Worm (Caenorhabditis elegans): ENCODE measurements around the gene scrm-8.
"Not testable (repeated sequence)": the region's sequence is repeated elsewhere in the genome, so short reads cannot be mapped to it uniquely, and the experiment has no call there.

The scrm-8 gene

DNA sequence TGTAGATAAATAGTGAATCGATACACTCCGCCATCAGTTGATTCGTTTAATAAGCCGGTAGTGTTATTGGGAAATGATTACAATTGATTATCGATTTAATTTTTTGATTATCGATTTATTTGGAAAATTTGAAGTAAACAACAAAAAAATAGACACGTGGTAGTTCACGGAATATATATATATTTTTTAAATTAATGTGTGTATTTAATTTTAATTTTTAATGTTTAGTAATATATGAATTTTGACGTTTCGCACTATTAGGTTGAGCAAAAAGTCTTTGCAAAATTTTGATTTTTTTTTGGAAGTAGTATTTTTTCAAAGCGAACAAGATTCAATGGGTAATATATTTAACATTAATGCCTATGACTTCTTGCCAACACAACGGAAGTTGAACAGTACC lies 21.5 kb upstream of the scrm-8 start, which contains the start of gene F49F1.12:
Gene F49F1.12, minus strand, starts transcription at position 101 of the 400 bp plus-strand sequence.
- not testable (repeated sequence) for TF ChIP-seq nhr-237, skn-1, elt-1 (tag; optimal IDR thresholded peaks at IDR 0.05)

DNA sequence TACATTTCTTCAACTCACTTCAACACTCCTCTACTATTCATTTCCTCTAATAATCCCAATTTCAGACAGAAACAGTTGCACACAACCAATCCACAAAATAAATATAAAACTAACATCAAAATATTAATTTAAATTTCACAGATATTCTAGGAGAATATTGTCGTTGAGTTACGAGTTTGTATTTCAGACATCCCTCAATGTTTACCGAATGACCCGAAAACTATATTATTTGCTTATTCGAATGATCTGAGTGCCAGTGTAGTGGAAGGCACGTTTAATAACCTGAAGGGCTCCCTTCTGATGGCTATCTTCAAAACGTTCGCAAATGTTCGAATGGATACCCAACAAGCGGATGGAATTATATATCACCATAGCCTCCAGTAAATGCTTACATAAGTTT lies 19.7 kb upstream of the scrm-8 start, which contains the start of gene R07C12.3:
Gene R07C12.3, plus strand, starts transcription at position 301 of the 400 bp plus-strand sequence.
- TF ChIP-seq nhr-129 (tag; optimal IDR thresholded peaks at IDR 0.05): no peak

DNA sequence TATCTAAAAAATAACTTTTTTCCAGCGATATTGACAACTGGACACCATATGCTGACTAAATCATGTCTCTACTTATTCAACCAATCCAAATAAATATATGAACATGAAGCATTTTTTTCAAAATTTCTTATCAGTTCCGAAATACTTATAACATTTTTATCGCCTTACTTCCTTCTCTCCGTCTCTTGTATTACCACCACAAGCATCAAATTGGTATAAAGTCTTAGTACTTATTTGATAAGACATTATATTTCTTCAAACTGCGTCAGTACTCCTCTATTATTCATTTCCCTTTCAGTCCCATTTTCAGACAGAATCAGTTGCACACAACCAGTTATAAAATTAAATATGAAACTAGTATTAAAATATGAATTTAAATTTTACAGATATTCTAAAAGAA lies 16.6 kb upstream of the scrm-8 start:
- TF ChIP-seq ZK546.5 (tag; optimal IDR thresholded peaks at IDR 0.05) (no peak), fos-1 (tag; optimal IDR thresholded peaks at IDR 0.05) (peak; percentile 91)

DNA sequence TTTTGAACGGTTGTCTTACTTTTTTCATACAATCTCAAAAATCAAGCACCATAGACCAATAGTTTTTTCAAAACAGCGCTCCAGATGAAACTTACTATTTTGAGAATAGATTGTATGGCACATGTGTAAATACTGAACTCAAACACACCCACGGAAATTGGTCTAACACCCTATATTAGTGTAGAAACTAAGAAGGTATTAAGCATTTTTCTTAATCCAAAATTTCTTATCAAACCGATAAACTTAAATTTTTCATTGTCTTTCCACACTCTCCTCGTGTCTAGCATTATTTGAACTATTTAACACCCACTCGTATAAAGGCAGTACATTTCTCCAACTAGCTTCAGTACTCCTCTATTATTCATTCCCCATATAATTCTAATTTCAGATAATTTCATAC lies 14.4 kb upstream of the scrm-8 start:
- TF ChIP-seq nhr-10 (tag; optimal IDR thresholded peaks at IDR 0.05): no peak
- TF ChIP-seq fos-1 (tag; optimal IDR thresholded peaks at IDR 0.05): peak; percentile 9

DNA sequence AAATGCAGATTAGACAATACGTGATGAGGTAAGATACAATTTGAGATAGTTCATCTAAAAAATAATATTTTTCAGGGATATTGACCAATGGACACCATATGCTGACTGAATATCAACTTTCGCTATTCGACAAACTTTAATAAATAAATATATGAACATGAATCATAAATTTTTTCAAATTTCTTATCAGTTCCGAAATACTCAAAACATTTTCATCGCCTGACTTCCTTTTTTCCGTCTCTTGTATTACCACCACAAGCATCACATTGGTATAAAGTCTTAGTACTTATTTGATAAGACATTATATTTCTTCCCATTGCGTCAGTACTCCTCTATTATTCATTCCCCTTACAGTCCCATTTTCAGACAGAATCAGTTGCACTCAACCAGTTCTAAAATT lies 12.3 kb upstream of the scrm-8 start, which contains the start of the genes K08D10.10 and R07C12.1:
Gene K08D10.10, plus strand, starts transcription at position 93 of the 400 bp plus-strand sequence.
Gene R07C12.1, plus strand, starts transcription at position 314 of the 400 bp plus-strand sequence.
- TF ChIP-seq fos-1 (tag; optimal IDR thresholded peaks at IDR 0.05): peak; percentile 69
- TF ChIP-seq Y55F3AM.14 (GFP tag; optimal IDR thresholded peaks at IDR 0.05): no peak

DNA sequence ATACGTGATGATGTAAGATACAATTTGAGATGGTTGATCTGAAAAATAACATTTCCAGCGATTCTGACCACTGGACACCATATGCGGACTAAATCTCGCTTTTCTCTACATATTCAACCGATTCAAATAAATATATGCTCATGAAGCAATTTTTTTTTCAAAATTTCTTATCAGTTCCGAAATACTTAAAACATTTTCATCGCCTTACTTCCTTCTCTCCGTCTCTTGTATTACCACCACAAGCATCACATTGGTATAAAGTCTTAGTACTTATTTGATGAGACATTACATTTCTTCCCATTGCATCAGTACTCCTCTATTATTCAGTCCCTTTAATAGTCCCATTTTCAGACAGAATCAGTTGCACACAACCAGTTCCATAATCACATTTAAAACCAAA lies 9.9 kb upstream of the scrm-8 start, which contains the start of gene K08D10.14:
Gene K08D10.14, plus strand, starts transcription at position 301 of the 400 bp plus-strand sequence.
- peak; percentile 0 for TF ChIP-seq fos-1 (tag; optimal IDR thresholded peaks at IDR 0.05)
- no peak for TF ChIP-seq egl-27 (tag; optimal IDR thresholded peaks at IDR 0.05)

DNA sequence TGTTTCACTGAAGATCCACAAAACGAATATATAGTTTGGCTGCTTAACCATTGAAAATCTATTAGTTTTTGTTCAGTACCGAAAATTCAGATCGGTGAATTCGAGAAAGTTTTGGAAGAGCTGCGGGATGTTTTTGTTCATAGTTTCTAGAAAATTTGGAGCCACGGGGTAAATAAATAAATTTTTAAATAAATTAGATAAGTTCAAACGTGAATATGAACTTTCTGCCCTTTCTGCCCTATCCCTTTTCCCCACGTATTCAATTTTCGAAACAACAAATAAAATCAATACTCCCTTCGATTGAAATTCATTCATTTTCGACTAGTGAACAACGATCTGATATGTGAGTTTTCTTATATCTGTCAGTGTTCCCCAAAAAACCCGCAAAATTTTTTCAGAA lies 2.4 kb upstream of the scrm-8 start, which contains the start of gene scrm-5:
Gene scrm-5, plus strand, starts transcription at position 301 of the 400 bp plus-strand sequence.
- no peak for TF ChIP-seq alr-1 (tag; optimal IDR thresholded peaks at IDR 0.05)
- TF ChIP-seq mbf-1 (tag; optimal IDR thresholded peaks at IDR 0.05): no peak
- TF ChIP-seq mab-5 (tag; optimal IDR thresholded peaks at IDR 0.05): no peak
- TF ChIP-seq blmp-1 (tag; optimal IDR thresholded peaks at IDR 0.05; ENCODE audit: insufficient read depth): no peak
- no peak for TF ChIP-seq ceh-82 (tag; optimal IDR thresholded peaks at IDR 0.05)
- no peak for TF ChIP-seq C34F6.9 (tag; optimal IDR thresholded peaks at IDR 0.05)
- TF ChIP-seq nhr-25 (tag; optimal IDR thresholded peaks at IDR 0.05): no peak
- no peak for TF ChIP-seq lsy-2 (tag; optimal IDR thresholded peaks at IDR 0.05)
- no peak for TF ChIP-seq ztf-11 (tag; optimal IDR thresholded peaks at IDR 0.05)
- no peak for TF ChIP-seq sma-3 (GFP tag; optimal IDR thresholded peaks at IDR 0.05)
- no peak for TF ChIP-seq nhr-23 (tag; optimal IDR thresholded peaks at IDR 0.05)
- TF ChIP-seq ceh-16 (tag; optimal IDR thresholded peaks at IDR 0.05): no peak

DNA sequence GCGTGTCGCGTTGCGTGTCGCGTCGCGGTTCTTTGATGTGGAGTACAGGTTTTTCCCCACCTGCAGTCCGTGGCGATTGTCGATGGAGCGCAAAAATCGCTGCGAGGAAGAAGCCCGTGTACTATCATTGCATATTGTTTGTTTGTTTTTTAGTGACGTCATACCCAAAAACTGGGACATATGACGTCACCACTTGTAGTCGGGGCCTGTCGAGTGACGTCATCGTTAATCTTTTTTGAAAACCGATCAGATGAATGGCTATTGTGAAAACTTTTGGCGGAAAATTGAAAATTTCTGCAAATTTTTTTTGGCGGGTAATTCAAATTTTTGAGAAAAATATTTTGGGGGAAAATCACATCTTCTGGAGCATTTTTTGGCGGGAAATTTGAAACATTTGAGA lies 2.8 kb downstream of the scrm-8 start:
- no peak for TF ChIP-seq mbf-1 (tag; optimal IDR thresholded peaks at IDR 0.05)
- no peak for TF ChIP-seq nhr-237 (tag; optimal IDR thresholded peaks at IDR 0.05)
- no peak for TF ChIP-seq ZK546.5 (tag; optimal IDR thresholded peaks at IDR 0.05)
- no peak for TF ChIP-seq R02D3.7 (tag; optimal IDR thresholded peaks at IDR 0.05)
- TF ChIP-seq egl-27 (tag; optimal IDR thresholded peaks at IDR 0.05): no peak
- TF ChIP-seq elt-1 (tag; optimal IDR thresholded peaks at IDR 0.05): no peak
- no peak for TF ChIP-seq ceh-82 (tag; optimal IDR thresholded peaks at IDR 0.05)

DNA sequence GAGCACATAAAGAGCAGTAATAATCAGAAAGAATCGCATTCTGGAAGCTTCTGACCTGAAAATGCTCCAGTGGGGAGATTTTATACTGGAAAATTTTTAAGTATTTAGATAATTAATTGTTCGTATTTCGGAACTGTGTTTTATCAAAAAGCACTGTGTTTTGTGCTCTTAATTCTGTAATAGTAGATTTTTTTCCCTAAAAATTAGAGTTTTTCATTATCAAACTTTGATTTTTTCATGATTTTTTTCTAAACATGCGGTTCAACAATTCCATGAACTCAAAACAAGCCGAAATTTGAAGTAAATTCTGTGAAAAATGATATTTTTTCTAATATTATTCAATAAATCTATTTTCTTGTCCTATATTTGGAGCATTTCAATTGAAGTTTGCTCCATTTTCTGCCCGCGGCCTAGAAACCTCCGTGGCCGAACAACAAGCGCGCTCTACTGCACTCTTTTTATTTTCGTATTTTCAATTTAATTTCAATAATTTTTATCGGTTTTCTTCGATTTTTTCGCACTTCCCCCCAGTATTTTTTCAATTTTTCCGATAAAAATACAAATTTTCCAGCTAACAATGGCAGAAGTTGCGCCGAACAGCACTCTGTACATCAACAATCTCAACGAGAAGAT lies 7.2 kb downstream of the scrm-8 start, which contains the start of the genes K08D10.13 and rnp-2:
Gene K08D10.13, minus strand, starts transcription at position 51 of the 633 bp plus-strand sequence.
Gene rnp-2, plus strand, starts transcription at position 546 of the 633 bp plus-strand sequence.
- TF ChIP-seq sma-3 (GFP tag; optimal IDR thresholded peaks at IDR 0.05) (peak; percentile 46), nhr-21 (tag; optimal IDR thresholded peaks at IDR 0.05) (no peak), gmeb-1 (tag; optimal IDR thresholded peaks at IDR 0.05) (peak; percentile 60), nhr-237 (tag; optimal IDR thresholded peaks at IDR 0.05) (no peak), F13H6.1 (tag; optimal IDR thresholded peaks at IDR 0.05) (peak; percentile 40), nhr-25 (tag; optimal IDR thresholded peaks at IDR 0.05) (no peak), ztf-11 (tag; optimal IDR thresholded peaks at IDR 0.05) (no peak), C34F6.9 (tag; optimal IDR thresholded peaks at IDR 0.05) (peak; percentile 60), elt-1 (tag; optimal IDR thresholded peaks at IDR 0.05) (no peak), nhr-129 (tag; optimal IDR thresholded peaks at IDR 0.05) (no peak), lsy-2 (tag; optimal IDR thresholded peaks at IDR 0.05) (peak; percentile 22 to 79), unc-55 (GFP tag; optimal IDR thresholded peaks at IDR 0.05) (peak; percentile 52), ceh-16 (tag; optimal IDR thresholded peaks at IDR 0.05) (no peak), nhr-11 (tag; optimal IDR thresholded peaks at IDR 0.05) (no peak), ztf-1 (GFP tag; conservative IDR thresholded peaks at IDR 0.05) (no peak), ztf-4 (tag; optimal IDR thresholded peaks at IDR 0.05) (no peak), mab-5 (tag; optimal IDR thresholded peaks at IDR 0.05) (no peak), peb-1 (tag; optimal IDR thresholded peaks at IDR 0.05) (no peak)

Measured in whole organism, L2 larva.